Worm (Caenorhabditis elegans): ENCODE data around the gene skp-1.

skp-1 gene

DNA sequence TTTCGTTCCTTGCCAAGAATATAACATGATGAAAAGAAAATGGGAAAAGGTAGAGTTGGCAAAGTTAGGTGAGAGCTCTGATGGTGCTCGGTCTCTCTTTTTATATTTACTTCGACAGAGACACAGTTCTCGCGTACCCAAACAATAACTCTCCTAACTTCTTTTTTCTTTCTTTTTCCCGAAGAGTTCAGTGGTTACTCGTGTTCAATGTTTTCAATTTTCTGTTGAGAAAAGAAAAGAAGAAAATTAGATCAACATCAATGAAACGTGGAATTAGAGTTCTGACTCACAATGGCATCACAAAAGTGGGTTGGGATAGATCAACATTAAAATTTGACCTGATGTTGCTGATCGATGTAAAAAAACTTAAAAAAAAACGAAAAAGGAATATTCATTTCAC lies 38.9 kb upstream of the skp-1 start, which contains the start of gene idpp-16:
Gene idpp-16 (minus strand): TSS at position 101 of the 400 bp plus-strand sequence.
- TF ChIP-seq ZK546.5 (tag; optimal IDR thresholded peaks at IDR 0.05), result no peak
- TF ChIP-seq lim-7 (GFP tag; IDR thresholded peaks at IDR 0.05), result no peak

DNA sequence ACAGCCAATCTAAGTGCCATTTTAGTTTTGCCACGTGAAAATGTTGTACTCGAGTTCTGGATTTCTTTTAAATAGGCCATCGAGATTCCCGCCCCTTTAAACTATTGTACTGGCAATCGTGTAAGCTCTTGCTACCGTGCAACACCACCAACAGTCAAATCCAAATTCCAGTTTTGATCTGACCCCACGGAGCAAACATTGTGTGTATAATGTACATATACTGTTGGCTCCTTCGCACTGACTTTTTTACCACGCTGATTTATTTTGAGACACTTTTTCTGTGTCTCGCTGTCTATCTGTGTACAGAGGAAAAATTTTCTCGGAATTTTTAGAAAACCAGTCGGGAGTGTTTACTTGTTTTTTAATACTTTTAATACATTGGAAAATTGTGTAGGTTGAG lies 35.2 kb upstream of the skp-1 start, which contains the start of gene piit-1:
Gene piit-1 (minus strand): TSS at position 101 of the 400 bp plus-strand sequence.
- no peak for TF ChIP-seq dpl-1 (GFP tag; optimal IDR thresholded peaks at IDR 0.05)
- no peak for TF ChIP-seq sdz-12 (GFP tag; optimal IDR thresholded peaks at IDR 0.05)
- no peak for TF ChIP-seq lin-29 (GFP tag; IDR thresholded peaks at IDR 0.05)
- no peak for TF ChIP-seq dmd-6 (GFP tag; IDR thresholded peaks at IDR 0.05)
- no peak for TF ChIP-seq mxl-2 (GFP tag; conservative IDR thresholded peaks at IDR 0.05)
- TF ChIP-seq unc-62 (GFP tag; optimal IDR thresholded peaks at IDR 0.05 in 1 of 2), result no peak
- no peak for TF ChIP-seq unc-62 (tag; optimal IDR thresholded peaks at IDR 0.05)
- no peak for TF ChIP-seq lin-39 (tag; optimal IDR thresholded peaks at IDR 0.05)
- TF ChIP-seq aly-2 (tag; optimal IDR thresholded peaks at IDR 0.05), result no peak
- no peak for TF ChIP-seq hmg-1.1 (GFP tag; IDR thresholded peaks at IDR 0.05)
- no peak for TF ChIP-seq daf-12 (tag; optimal IDR thresholded peaks at IDR 0.05)
- no peak for TF ChIP-seq arid-1 (GFP tag; conservative IDR thresholded peaks at IDR 0.05)
- TF ChIP-seq duxl-1 (tag; optimal IDR thresholded peaks at IDR 0.05; ENCODE audit: poor library complexity), result no peak

DNA sequence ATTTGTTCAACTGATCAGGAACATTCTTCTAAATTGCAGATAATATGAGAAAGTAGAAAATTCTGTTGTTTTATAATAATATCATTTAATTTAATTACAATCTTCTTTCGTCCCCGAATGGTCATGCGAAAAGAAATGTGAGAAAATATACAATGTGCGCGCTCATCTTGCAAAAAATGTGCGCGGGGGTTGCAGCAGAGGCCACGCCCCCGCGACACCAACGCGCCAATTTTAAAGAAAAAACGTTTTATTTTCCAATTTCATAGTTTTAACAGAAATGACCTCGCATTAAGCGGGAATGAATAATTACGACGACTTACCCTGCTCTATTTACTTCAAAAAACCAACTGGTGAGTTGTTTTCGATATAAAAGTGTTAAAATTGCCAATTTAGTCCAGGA lies 34.8 kb upstream of the skp-1 start, which contains the start of gene sas-5:
Gene sas-5 (plus strand): TSS at position 257 of the 400 bp plus-strand sequence.
- TF ChIP-seq nhr-48 (tag; optimal IDR thresholded peaks at IDR 0.05) (peak; percentile 39), hlh-11 (tag; optimal IDR thresholded peaks at IDR 0.05) (peak; percentile 64), ceh-62 (tag; optimal IDR thresholded peaks at IDR 0.05) (no peak), ces-1 (GFP tag; optimal IDR thresholded peaks at IDR 0.05) (peak; percentile 34), hmg-1.1 (GFP tag; IDR thresholded peaks at IDR 0.05) (peak; percentile 79), unc-130 (GFP tag; optimal IDR thresholded peaks at IDR 0.05) (peak; percentile 82), mxl-3 (GFP tag; optimal IDR thresholded peaks at IDR 0.05) (no peak), mdl-1 (tag; optimal IDR thresholded peaks at IDR 0.05) (peak in 1 of 2 experiments; percentile 55), lim-7 (GFP tag; IDR thresholded peaks at IDR 0.05) (no peak), lin-15B (tag; optimal IDR thresholded peaks at IDR 0.05) (no peak), saeg-2 (GFP tag; IDR thresholded peaks at IDR 0.05) (no peak), fkh-10 (GFP tag; optimal IDR thresholded peaks at IDR 0.05) (no peak), nhr-10 (tag; optimal IDR thresholded peaks at IDR 0.05) (no peak), vab-7 (GFP tag; IDR thresholded peaks at IDR 0.05) (no peak; the same call in 1 of the 2 replicates), daf-16 (GFP tag; optimal IDR thresholded peaks at IDR 0.05) (peak in 1 of 2 experiments; percentile 43), daf-16 (tag; optimal IDR thresholded peaks at IDR 0.05) (peak; percentile 45), lin-13 (GFP tag; optimal IDR thresholded peaks at IDR 0.05) (peak; percentile 61), hif-1 (tag; optimal IDR thresholded peaks at IDR 0.05) (peak in 1 of 2 experiments; percentile 54), mxl-2 (GFP tag; conservative IDR thresholded peaks at IDR 0.05) (no peak), dpl-1 (GFP tag; optimal IDR thresholded peaks at IDR 0.05) (peak; percentile 93), mes-2 (tag; optimal IDR thresholded peaks at IDR 0.05; ENCODE audit: poor library complexity, severe bottlenecking) (peak; percentile 95), lin-38 (GFP tag; IDR thresholded peaks at IDR 0.05) (peak; percentile 81), F37D6.2 (tag; optimal IDR thresholded peaks at IDR 0.05) (no peak), ceh-20 (GFP tag; IDR thresholded peaks at IDR 0.05) (no peak; the same call in 1 of the 2 replicates), ztf-11 (tag; optimal IDR thresholded peaks at IDR 0.05) (no peak), F10B5.3 (tag; optimal IDR thresholded peaks at IDR 0.05) (peak; percentile 22), nhr-28 (tag; optimal IDR thresholded peaks at IDR 0.05) (peak; percentile 8), daf-19 (GFP tag; conservative IDR thresholded peaks at IDR 0.05) (no peak), ceh-82 (tag; optimal IDR thresholded peaks at IDR 0.05) (no peak), ama-1 (optimal IDR thresholded peaks at IDR 0.05) (no peak), php-3 (GFP tag; IDR thresholded peaks at IDR 0.05) (0 out of 2 replicates have a peak, but pooled peaks have one; percentile 9), snpc-1.2 (GFP tag; IDR thresholded peaks at IDR 0.05) (peak; percentile 37; the same call in 1 of the 2 replicates), nhr-102 (tag; optimal IDR thresholded peaks at IDR 0.05) (peak; percentile 52), egl-43 (GFP tag; IDR thresholded peaks at IDR 0.05) (peak; percentile 64; the same call in 1 of the 2 replicates), tra-1 (GFP tag; IDR thresholded peaks at IDR 0.05) (0 out of 2 replicates have a peak, but pooled peaks have one; percentile 20), mep-1 (tag; optimal IDR thresholded peaks at IDR 0.05) (peak; percentile 74), F26F4.8 (GFP tag; conservative IDR thresholded peaks at IDR 0.05) (no peak)

All from whole organism, L4 larva.